Fruit fly (Drosophila melanogaster): ENCODE data around the gene Nepl8.

dm6 chr2L:16476517-16476916 is 11.4 kb upstream of the Nepl8 start:
- no peak for TF ChIP-seq CG8478 (optimal IDR thresholded peaks at IDR 0.05)
- no peak for TF ChIP-seq CTCF (optimal IDR thresholded peaks at IDR 0.05)

All from S2 (cell line).